Fruit fly (Drosophila melanogaster) whole organism, embryonic: ENCODE results near the gene TBC1D16.

ENCODE experiments used
- Bgb ChIP-seq: fragments of 200-800 bp; sonication (Bioruptor generic); IDR thresholded peaks from 2 replicates; pipeline ENCODE4 v1.3.6; 2022; ENCODE audit warnings: missing biosample characterization, missing genetic modification characterization; ENCODE audit not compliant: partially characterized antibody
- CG10654 ChIP-seq: fragments of 200-800 bp; sonication (Bioruptor generic); optimal IDR thresholded peaks from 2 replicates; lab custom pipeline; 2016; ENCODE audit warnings: missing biosample characterization, missing genetic modification characterization
- CG12155 ChIP-seq: fragments of 200-800 bp; sonication (Bioruptor generic); optimal IDR thresholded peaks from 3 replicates; lab custom pipeline; 2016; ENCODE audit warnings: missing biosample characterization, missing genetic modification characterization
- CG12942 ChIP-seq: fragments of 200-800 bp; sonication (Bioruptor generic); optimal IDR thresholded peaks from 3 replicates; lab custom pipeline; 2016; ENCODE audit warnings: missing biosample characterization, missing genetic modification characterization
- CG1529 ChIP-seq: fragments of 200-800 bp; sonication (Bioruptor generic); optimal IDR thresholded peaks from 3 replicates; lab custom pipeline; 2018; ENCODE audit warnings: missing biosample characterization, missing genetic modification characterization
- CG17186 ChIP-seq: fragments of 200-800 bp; sonication (Bioruptor generic); optimal IDR thresholded peaks from 3 replicates; lab custom pipeline; 2017; ENCODE audit warnings: missing biosample characterization, missing genetic modification reagents, missing genetic modification characterization
- CG17328 ChIP-seq: fragments of 200-800 bp; sonication (Bioruptor generic); IDR thresholded peaks from 2 replicates; pipeline ENCODE4 v1.3.6; 2022; ENCODE audit warnings: missing biosample characterization, missing genetic modification characterization
- CG17361 ChIP-seq: fragments of 200-800 bp; sonication (Bioruptor generic); IDR thresholded peaks from 3 replicates; pipeline ENCODE4 v1.3.6; 2022; ENCODE audit warnings: missing biosample characterization, missing genetic modification characterization
- CG1792 ChIP-seq: fragments of 200-800 bp; sonication (Bioruptor generic); optimal IDR thresholded peaks from 2 replicates; lab custom pipeline; 2016; ENCODE audit warnings: missing biosample characterization, missing genetic modification characterization
- CG3065 ChIP-seq: fragments of 200-800 bp; sonication (Bioruptor generic); optimal IDR thresholded peaks from 2 replicates; lab custom pipeline; 2016; ENCODE audit warnings: missing biosample characterization, missing genetic modification characterization
- CG32767 ChIP-seq: fragments of 200-800 bp; sonication (Bioruptor generic); IDR thresholded peaks from 2 replicates; pipeline ENCODE4 v1.3.6; 2022; ENCODE audit warnings: missing biosample characterization, missing genetic modification characterization
- CG3726 ChIP-seq: fragments of 200-800 bp; sonication (Bioruptor generic); IDR thresholded peaks from 3 replicates; pipeline ENCODE4, ENCODE4 v1.3.6; 2022; ENCODE audit warnings: missing biosample characterization, missing genetic modification characterization
- CG3838 ChIP-seq: fragments of 200-800 bp; sonication (Bioruptor generic); optimal IDR thresholded peaks from 3 replicates; lab custom pipeline; 2016; ENCODE audit warnings: missing biosample characterization, missing genetic modification characterization
- CG4328 ChIP-seq: fragments of 200-800 bp; sonication (Bioruptor generic); optimal IDR thresholded peaks from 3 replicates; lab custom pipeline; 2017; ENCODE audit warnings: missing biosample characterization, missing genetic modification reagents, missing genetic modification characterization
- CG4730 ChIP-seq: fragments of 200-800 bp; sonication (Bioruptor generic); IDR thresholded peaks from 2 replicates; pipeline ENCODE4 v1.3.6; 2022; ENCODE audit warnings: missing biosample characterization, missing genetic modification characterization
- CG6791 ChIP-seq: fragments of 200-800 bp; sonication (Bioruptor generic); IDR thresholded peaks from 3 replicates; pipeline ENCODE4 v1.3.6; 2022; ENCODE audit warnings: missing biosample characterization, missing genetic modification characterization; ENCODE audit not compliant: partially characterized antibody
- CG8089 ChIP-seq: fragments of 200-800 bp; sonication (Bioruptor generic); optimal IDR thresholded peaks from 3 replicates; lab custom pipeline; 2016; ENCODE audit warnings: missing biosample characterization, missing genetic modification characterization
- CG8388 ChIP-seq: fragments of 200-800 bp; sonication (Bioruptor generic); optimal IDR thresholded peaks from 2 replicates; lab custom pipeline; 2019; ENCODE audit warnings: missing biosample characterization, mild to moderate bottlenecking, missing genetic modification characterization, moderate library complexity
- CG9609 ChIP-seq: fragments of 200-800 bp; sonication (Bioruptor generic); optimal IDR thresholded peaks from 3 replicates; lab custom pipeline; 2016; ENCODE audit warnings: missing biosample characterization, missing genetic modification characterization
- Camta ChIP-seq: fragments of 200-800 bp; sonication (Bioruptor generic); optimal IDR thresholded peaks from 2 replicates; lab custom pipeline; 2016; ENCODE audit warnings: missing biosample characterization, missing genetic modification characterization
- Chrac-16 ChIP-seq: fragments of 200-800 bp; sonication (Bioruptor generic); optimal IDR thresholded peaks from 3 replicates; lab custom pipeline; 2016; ENCODE audit warnings: missing biosample characterization, missing genetic modification characterization
- HLH3B ChIP-seq: fragments of 200-800 bp; sonication (Bioruptor generic); IDR thresholded peaks from 2 replicates; pipeline ENCODE4 v1.3.6; 2022; ENCODE audit warnings: missing biosample characterization, missing genetic modification characterization
- Hr51 ChIP-seq, 2 experiments: fragments of 200-800 bp; sonication (Bioruptor generic); optimal IDR thresholded peaks; 2 replicates in 1 of 2; 3 replicates in 1 of 2; lab custom pipeline; 2016 to 2018; ENCODE audit warnings: missing biosample characterization in 2 of 2, missing genetic modification characterization in 2 of 2, mild to moderate bottlenecking in 1 of 2, moderate library complexity in 1 of 2
- Med ChIP-seq: fragments of 200-800 bp; sonication (Bioruptor generic); peaks from one replicate; lab custom pipeline; 2016; ENCODE audit warnings: missing biosample characterization, missing genetic modification characterization, mild to moderate bottlenecking, inconsistent platforms, moderate library complexity
- Mrtf ChIP-seq: fragments of 200-800 bp; sonication (Bioruptor generic); IDR thresholded peaks from 3 replicates; pipeline ENCODE4 v1.3.6; 2022; ENCODE audit warnings: missing biosample characterization, missing genetic modification characterization
- Ptx1 ChIP-seq: fragments of 200-800 bp; sonication (Bioruptor generic); IDR thresholded peaks from 2 replicates; pipeline ENCODE4 v1.3.6; 2022; ENCODE audit warnings: missing biosample characterization, missing genetic modification characterization
- Sox102F ChIP-seq: fragments of 200-800 bp; sonication (Bioruptor generic); optimal IDR thresholded peaks from 2 replicates; lab custom pipeline; 2018; ENCODE audit warnings: missing biosample characterization, mild to moderate bottlenecking, missing genetic modification characterization, moderate library complexity
- Sry-δ ChIP-seq: fragments of 200-800 bp; sonication (Bioruptor generic); optimal IDR thresholded peaks from 2 replicates; lab custom pipeline; 2016; ENCODE audit warnings: missing biosample characterization, missing genetic modification characterization
- Ssrp ChIP-seq: fragments of 200-800 bp; sonication (Bioruptor generic); optimal IDR thresholded peaks from 2 replicates; lab custom pipeline; 2018; ENCODE audit warnings: missing biosample characterization, mild to moderate bottlenecking, missing genetic modification characterization, moderate library complexity
- Xbp1 ChIP-seq: fragments of 200-800 bp; sonication (Bioruptor generic); optimal IDR thresholded peaks from 3 replicates; lab custom pipeline; 2016; ENCODE audit warnings: missing biosample characterization, mild to moderate bottlenecking, missing genetic modification characterization
- bcd ChIP-seq: fragments of 200-800 bp; sonication (Bioruptor generic); optimal IDR thresholded peaks from 2 replicates; lab custom pipeline; 2017; ENCODE audit warnings: missing biosample characterization, mild to moderate bottlenecking, missing genetic modification characterization
- chif ChIP-seq, 2 experiments: fragments of 200-800 bp; sonication (Bioruptor generic); optimal IDR thresholded peaks; 3 replicates each; lab custom pipeline; 2016; ENCODE audit warnings: missing biosample characterization in 2 of 2, missing genetic modification characterization in 2 of 2
- chn ChIP-seq: fragments of 200-800 bp; sonication (Bioruptor generic); optimal IDR thresholded peaks from 2 replicates; lab custom pipeline; 2016; ENCODE audit warnings: missing biosample characterization, missing genetic modification characterization
- dm ChIP-seq: fragments of 200-800 bp; sonication (Bioruptor generic); optimal IDR thresholded peaks from 3 replicates; lab custom pipeline; 2016; ENCODE audit warnings: missing biosample characterization, missing genetic modification characterization
- dpn ChIP-seq, 2 experiments: fragments of 200-800 bp; sonication (Bioruptor generic); optimal IDR thresholded peaks; 3 replicates each; lab custom pipeline; 2016; ENCODE audit warnings: missing biosample characterization in 2 of 2, missing genetic modification characterization in 2 of 2
- ems ChIP-seq: fragments of 200-800 bp; sonication (Bioruptor generic); optimal IDR thresholded peaks from 3 replicates; lab custom pipeline; 2016; ENCODE audit warnings: missing biosample characterization, missing genetic modification characterization
- gcm2 ChIP-seq: fragments of 200-800 bp; sonication (Bioruptor generic); optimal IDR thresholded peaks from 2 replicates; lab custom pipeline; 2016; ENCODE audit warnings: missing biosample characterization, missing genetic modification characterization
- gt ChIP-seq: fragments of 200-800 bp; sonication (Bioruptor generic); IDR thresholded peaks from 2 replicates; pipeline ENCODE4 v1.3.6; 2022; ENCODE audit warnings: missing biosample characterization, missing genetic modification characterization
- hb ChIP-seq: fragments of 200-800 bp; sonication (Bioruptor generic); IDR thresholded peaks from 3 replicates; pipeline ENCODE4 v1.3.6; 2022; ENCODE audit warnings: missing biosample characterization, missing genetic modification characterization; ENCODE audit not compliant: partially characterized antibody
- knrl ChIP-seq: fragments of 200-800 bp; sonication (Bioruptor generic); IDR thresholded peaks from 3 replicates; pipeline ENCODE4 v1.3.6; 2022; ENCODE audit warnings: missing biosample characterization, missing genetic modification characterization; ENCODE audit not compliant: partially characterized antibody
- lilli ChIP-seq: fragments of 200-800 bp; sonication (Bioruptor generic); optimal IDR thresholded peaks from 3 replicates; lab custom pipeline; 2016; ENCODE audit warnings: missing biosample characterization, missing genetic modification characterization
- pb ChIP-seq: fragments of 200-800 bp; sonication (Bioruptor generic); optimal IDR thresholded peaks from 3 replicates; lab custom pipeline; 2016; ENCODE audit warnings: missing biosample characterization, missing genetic modification characterization
- row ChIP-seq: fragments of 200-800 bp; sonication (Bioruptor generic); IDR thresholded peaks from 3 replicates; pipeline ENCODE4 v1.3.6; 2022; ENCODE audit warnings: missing biosample characterization, missing genetic modification characterization
- run ChIP-seq: fragments of 200-800 bp; sonication (Bioruptor generic); optimal IDR thresholded peaks from 3 replicates; lab custom pipeline; 2018; ENCODE audit warnings: missing biosample characterization, mild to moderate bottlenecking, missing genetic modification characterization
- sqz ChIP-seq: fragments of 200-800 bp; sonication (Bioruptor generic); optimal IDR thresholded peaks from 3 replicates; lab custom pipeline; 2018; ENCODE audit warnings: missing biosample characterization, mild to moderate bottlenecking, missing genetic modification characterization
- stc ChIP-seq: fragments of 200-800 bp; sonication (Bioruptor generic); IDR thresholded peaks from 2 replicates; pipeline ENCODE4 v1.3.6; 2022; ENCODE audit warnings: missing biosample characterization, missing genetic modification characterization
- tio ChIP-seq: fragments of 200-800 bp; sonication (Bioruptor generic); optimal IDR thresholded peaks from 2 replicates; lab custom pipeline; 2017; ENCODE audit warnings: missing biosample characterization, missing genetic modification characterization, inconsistent platforms
- tll ChIP-seq, 2 experiments: fragments of 200-800 bp in 1 of 2; fragments of >200 bp in 1 of 2; sonication (Bioruptor generic) in 1 of 2; optimal IDR thresholded peaks; 2 replicates each; lab custom pipeline; 2017 to 2019; ENCODE audit warnings: missing biosample characterization in 2 of 2, missing genetic modification characterization in 2 of 2, mild to moderate bottlenecking in 1 of 2, moderate library complexity in 1 of 2
- trh ChIP-seq: fragments of 200-800 bp; sonication (Bioruptor generic); optimal IDR thresholded peaks from 2 replicates; lab custom pipeline; 2016; ENCODE audit warnings: missing biosample characterization, missing genetic modification characterization
- usp ChIP-seq: fragments of >200 bp; optimal IDR thresholded peaks from 2 replicates; lab custom pipeline; 2017; ENCODE audit warnings: missing biosample characterization, missing genetic modification characterization

TBC1D16 gene

dm6 chr2L:10428528-10428927 is 6.9 kb downstream of the TBC1D16 start, which contains the start of gene CG5188 (continued):
- TF ChIP-seq CG3838 (no peak), gt (GFP tag; lab: Robert Waterston, UW) (no peak), pb (GFP tag; lab: Kevin White, UChicago) (no peak), Sry-δ (GFP tag; lab: Kevin White, UChicago) (no peak), CG1792 (no peak), bcd (no peak), CG12942 (GFP tag; lab: Kevin White, UChicago) (no peak), sqz (GFP tag; lab: Kevin White, UChicago) (no peak), CG17361 (GFP tag; lab: Robert Waterston, UW) (peak; percentile 69; the same call in 2 of the 3 replicates), CG10654 (peak; percentile 26), CG32767 (no peak), stc (peak; percentile 62; the same call in 1 of the 2 replicates), CG3726 (GFP tag; lab: Robert Waterston, UW) (0 out of 3 replicates have a peak, but pooled peaks have one; percentile 35), Sox102F (GFP tag; lab: Kevin White, UChicago) (no peak), dpn (GFP tag; optimal IDR thresholded peaks at IDR 0.05; lab: Kevin White, UChicago) (peak; percentile 15 to 56), HLH3B (no peak), CG9609 (no peak), Hr51 (GFP tag; optimal IDR thresholded peaks at IDR 0.05; lab: Kevin White, UChicago) (peak in 1 of 2 experiments; percentile 74), CG1529 (GFP tag; lab: Kevin White, UChicago) (peak; percentile 9), usp (GFP tag; lab: Kevin White, UChicago) (no peak), lilli (GFP tag; lab: Kevin White, UChicago) (peak; percentile 48), Mrtf (GFP tag; lab: Robert Waterston, UW) (no peak), ems (GFP tag; lab: Kevin White, UChicago) (no peak), trh (GFP tag; lab: Kevin White, UChicago) (no peak)
- TF ChIP-seq, all 482 proteins: peak for 176

- TF ChIP-seq Ptx1: no peak
- TF ChIP-seq gcm2 (GFP tag; lab: Kevin White, UChicago): no peak
- no peak for TF ChIP-seq Ssrp
- TF ChIP-seq Camta (GFP tag; lab: Kevin White, UChicago): no peak
- peak; percentile 80 for TF ChIP-seq dm (GFP tag; lab: Kevin White, UChicago)
- no peak for TF ChIP-seq CG4328 (GFP tag; lab: Kevin White, UChicago)
- peak in 1 of 2 experiments; percentile 13 for TF ChIP-seq dpn (GFP tag; optimal IDR thresholded peaks at IDR 0.05; lab: Kevin White, UChicago)
- TF ChIP-seq CG4730 (GFP tag; lab: Robert Waterston, UW): no peak
- TF ChIP-seq run (tag; lab: Kevin White, UChicago): no peak
- TF ChIP-seq Med (GFP tag; lab: Kevin White, UChicago): peak; percentile 83
- TF ChIP-seq chif (GFP tag; optimal IDR thresholded peaks at IDR 0.05; lab: Kevin White, UChicago): no peak
- TF ChIP-seq chn (GFP tag; lab: Kevin White, UChicago): no peak
- no peak for TF ChIP-seq tll (GFP tag; optimal IDR thresholded peaks at IDR 0.05; lab: Kevin White, UChicago)
- TF ChIP-seq CG17328: no peak
- TF ChIP-seq CG17186 (GFP tag; lab: Kevin White, UChicago): peak; percentile 3
- peak; percentile 90 for TF ChIP-seq hb
- TF ChIP-seq CG8388 (GFP tag; lab: Kevin White, UChicago): peak; percentile 21
- TF ChIP-seq knrl: peak; percentile 69
- no peak; the same call in none of the 3 replicates for TF ChIP-seq row (GFP tag; lab: Robert Waterston, UW)
- peak; percentile 7 for TF ChIP-seq Chrac-16 (GFP tag; lab: Kevin White, UChicago)
- TF ChIP-seq CG8089 (GFP tag; lab: Kevin White, UChicago): no peak
- TF ChIP-seq tio: no peak
- TF ChIP-seq CG3065 (GFP tag; lab: Kevin White, UChicago): no peak
- TF ChIP-seq CG6791 (GFP tag; lab: Robert Waterston, UW): peak; percentile 77
- TF ChIP-seq Bgb: peak; percentile 80
- peak; percentile 84 for TF ChIP-seq sqz (GFP tag; lab: Kevin White, UChicago)
- peak; percentile 97 for TF ChIP-seq Xbp1 (GFP tag; lab: Kevin White, UChicago)
- TF ChIP-seq CG12155 (GFP tag; lab: Kevin White, UChicago): peak; percentile 52
These were observed 8.9 kb downstream of the TBC1D16 start, which contains the start of the genes SmB and KdelR for dm6 chr2L:10426534-10427048. Gene SmB, minus strand, starts transcription at chr2L:10426627. Gene KdelR, plus strand, starts transcription at chr2L:10426887.
